Worm (Caenorhabditis elegans) whole organism, L3 larva: ENCODE results near the gene C35D6.3.
"Not testable (repeated sequence)": the region's sequence is repeated elsewhere in the genome, so short reads cannot be mapped to it uniquely, and the experiment has no call there.

Experiments
- R02D3.7 ChIP-seq: fragments of 150-350 bp; optimal IDR thresholded peaks from 2 replicates; lab custom pipeline; 2014; ENCODE audit warnings: missing biosample characterization, missing genetic modification characterization
- ZK546.5 ChIP-seq: sonication (generic microtip); optimal IDR thresholded peaks from 2 replicates; lab custom pipeline; 2017; ENCODE audit warnings: missing biosample characterization, missing genetic modification characterization
- ceh-16 ChIP-seq: sonication (generic microtip); optimal IDR thresholded peaks from 2 replicates; lab custom pipeline; 2017; ENCODE audit warnings: missing biosample characterization, missing genetic modification characterization
- ceh-28 ChIP-seq: fragments of 150-350 bp; optimal IDR thresholded peaks from 2 replicates; lab custom pipeline; 2014; ENCODE audit warnings: missing biosample characterization, missing genetic modification reagents, missing genetic modification characterization
- ceh-82 ChIP-seq: fragments of 150-350 bp; optimal IDR thresholded peaks from 2 replicates; lab custom pipeline; 2014; ENCODE audit warnings: missing biosample characterization, missing genetic modification characterization
- ceh-9 ChIP-seq: sonication (generic microtip); optimal IDR thresholded peaks from 2 replicates; lab custom pipeline; 2018; ENCODE audit warnings: missing biosample characterization, missing genetic modification characterization
- egl-27 ChIP-seq: sonication (generic microtip); optimal IDR thresholded peaks from 4 replicates; lab custom pipeline; 2017; ENCODE audit warnings: missing biosample characterization, missing genetic modification reagents, missing genetic modification characterization
- egl-5 ChIP-seq: fragments of 150-350 bp; optimal IDR thresholded peaks from 2 replicates; lab custom pipeline; 2017; ENCODE audit warnings: missing biosample characterization, missing genetic modification reagents, missing genetic modification characterization, inconsistent platforms
- elt-2 ChIP-seq: sonication (generic microtip); optimal IDR thresholded peaks from 2 replicates; lab custom pipeline; 2016; ENCODE audit warnings: missing genetic modification reagents, mild to moderate bottlenecking, missing genetic modification characterization, missing compliant biosample characterization
- elt-3 ChIP-seq, 3 experiments: fragments of 150-350 bp in 1 of 3; sonication (generic microtip) in 2 of 3; optimal IDR thresholded peaks; 2 replicates in 2 of 3; 4 replicates in 1 of 3; lab custom pipeline; 2014 to 2017; ENCODE audit warnings: missing biosample characterization in 3 of 3, missing genetic modification characterization in 3 of 3
- eor-1 ChIP-seq, 2 experiments: fragments of 150-350 bp; optimal IDR thresholded peaks; 2 replicates each; lab custom pipeline; 2014 to 2018; ENCODE audit warnings: missing biosample characterization in 2 of 2, missing genetic modification characterization in 2 of 2
- fkh-10 ChIP-seq: sonication (generic microtip); optimal IDR thresholded peaks from 2 replicates; lab custom pipeline; 2017; ENCODE audit warnings: missing biosample characterization, missing genetic modification reagents, missing genetic modification characterization
- fkh-2 ChIP-seq: fragments of 150-350 bp; optimal IDR thresholded peaks from 2 replicates; lab custom pipeline; 2014; ENCODE audit warnings: missing biosample characterization, missing genetic modification reagents, missing genetic modification characterization
- fos-1 ChIP-seq: fragments of 150-350 bp; optimal IDR thresholded peaks from 2 replicates; lab custom pipeline; 2014; ENCODE audit warnings: missing biosample characterization, missing genetic modification characterization
- hmg-11 ChIP-seq: sonication (generic microtip); optimal IDR thresholded peaks from 2 replicates; lab custom pipeline; 2016; ENCODE audit warnings: missing genetic modification characterization, missing compliant biosample characterization
- lin-15B ChIP-seq: fragments of 150-350 bp; optimal IDR thresholded peaks from 2 replicates; lab custom pipeline; 2014; ENCODE audit warnings: missing biosample characterization, missing genetic modification characterization
- nfya-1 ChIP-seq: sonication (generic microtip); optimal IDR thresholded peaks from 2 replicates; lab custom pipeline; 2017; ENCODE audit warnings: missing genetic modification characterization, mild to moderate bottlenecking, missing compliant biosample characterization, antibody characterized with exemption, moderate library complexity; ENCODE audit not compliant: insufficient read depth
- nhr-11 ChIP-seq: fragments of 150-350 bp; optimal IDR thresholded peaks from 2 replicates; lab custom pipeline; 2014; ENCODE audit warnings: missing biosample characterization, missing genetic modification characterization
- nhr-12 ChIP-seq: fragments of 150-350 bp; optimal IDR thresholded peaks from 2 replicates; lab custom pipeline; 2014; ENCODE audit warnings: missing biosample characterization, missing genetic modification characterization
- nhr-23 ChIP-seq: fragments of 150-350 bp; optimal IDR thresholded peaks from 2 replicates; lab custom pipeline; 2014; ENCODE audit warnings: missing biosample characterization, missing genetic modification reagents, missing genetic modification characterization
- nhr-237 ChIP-seq: fragments of 150-350 bp; optimal IDR thresholded peaks from 2 replicates; lab custom pipeline; 2014; ENCODE audit warnings: missing biosample characterization, missing genetic modification characterization
- nhr-25 ChIP-seq: sonication (generic microtip); optimal IDR thresholded peaks from 2 replicates; lab custom pipeline; 2017; ENCODE audit warnings: missing biosample characterization, missing genetic modification characterization
- nhr-28 ChIP-seq: fragments of 150-350 bp; optimal IDR thresholded peaks from 2 replicates; lab custom pipeline; 2014; ENCODE audit warnings: missing biosample characterization, missing genetic modification characterization
- nhr-43 ChIP-seq: sonication (generic microtip); optimal IDR thresholded peaks from 2 replicates; lab custom pipeline; 2016; ENCODE audit warnings: mild to moderate bottlenecking, missing genetic modification characterization, missing compliant biosample characterization; ENCODE audit not compliant: poor library complexity, severe bottlenecking
- nhr-67 ChIP-seq: fragments of 150-350 bp; optimal IDR thresholded peaks from 2 replicates; lab custom pipeline; 2014; ENCODE audit warnings: missing biosample characterization, missing genetic modification characterization
- pqm-1 ChIP-seq: fragments of 150-350 bp; optimal IDR thresholded peaks from 2 replicates; lab custom pipeline; 2017; ENCODE audit warnings: missing biosample characterization, missing genetic modification characterization, inconsistent platforms
- skn-1 ChIP-seq: fragments of 150-350 bp; optimal IDR thresholded peaks from 2 replicates; lab custom pipeline; 2014; ENCODE audit warnings: missing biosample characterization, missing genetic modification characterization
- tbx-2 ChIP-seq: sonication (generic microtip); optimal IDR thresholded peaks from 2 replicates; lab custom pipeline; 2016; ENCODE audit warnings: mild to moderate bottlenecking, missing genetic modification characterization, missing compliant biosample characterization
- unc-62 ChIP-seq: fragments of 150-350 bp; sonication (generic microtip); optimal IDR thresholded peaks from 4 replicates; lab custom pipeline; 2014; ENCODE audit warnings: missing biosample characterization, missing genetic modification reagents, missing genetic modification characterization
- ztf-11 ChIP-seq: fragments of 150-350 bp; optimal IDR thresholded peaks from 2 replicates; lab custom pipeline; 2014; ENCODE audit warnings: missing biosample characterization, missing genetic modification characterization

Gene C35D6.3

DNA sequence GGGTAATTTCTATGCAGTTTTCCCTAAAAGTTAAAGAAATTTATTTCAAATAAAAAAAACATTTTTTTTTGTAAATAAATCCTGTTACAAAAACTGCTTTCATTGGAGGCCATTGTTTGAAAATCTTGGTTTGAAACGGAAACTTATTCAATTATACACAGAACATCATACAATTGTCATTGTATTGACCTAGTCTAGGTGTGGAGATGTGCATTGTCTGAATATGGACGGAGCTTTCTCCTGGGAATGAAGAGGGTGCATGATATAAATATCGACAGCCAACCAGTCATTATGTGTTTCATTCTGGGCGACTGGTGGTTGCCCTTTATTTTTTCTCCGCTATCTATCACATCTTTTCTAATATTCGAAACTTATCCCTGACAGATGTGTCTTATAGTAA lies at the start of gene C35D6.3:
Gene C35D6.3, plus strand, starts transcription at position 301 of the 400 bp plus-strand sequence.
- TF ChIP-seq ceh-16 (tag; lab: Kevin White, UChicago), result no peak

DNA sequence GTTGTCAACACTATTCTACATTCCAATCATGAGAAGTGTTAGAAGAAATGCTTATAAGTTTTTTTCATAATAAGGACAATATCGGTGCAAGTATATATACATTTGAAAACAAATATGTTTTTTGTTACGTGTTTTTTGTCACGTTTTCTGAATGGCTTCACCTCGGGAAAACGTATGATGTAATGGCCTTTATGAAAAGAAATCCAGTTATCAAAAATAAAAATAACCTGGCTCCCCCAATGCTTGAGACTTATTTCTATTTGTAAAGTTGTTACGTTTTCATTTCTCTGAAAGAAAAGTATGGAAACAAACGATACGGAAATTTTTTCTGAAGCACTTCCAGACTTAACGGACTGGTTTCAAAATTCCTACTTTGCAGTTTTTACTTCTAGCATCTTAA lies 47.8 kb upstream of the C35D6.3 start, which contains the start of gene srz-72:
Gene srz-72, plus strand, starts transcription at position 301 of the 400 bp plus-strand sequence.
- no peak for TF ChIP-seq fkh-2 (tag; lab: Kevin White, UChicago)
- no peak for TF ChIP-seq ceh-28 (tag; lab: Kevin White, UChicago)

DNA sequence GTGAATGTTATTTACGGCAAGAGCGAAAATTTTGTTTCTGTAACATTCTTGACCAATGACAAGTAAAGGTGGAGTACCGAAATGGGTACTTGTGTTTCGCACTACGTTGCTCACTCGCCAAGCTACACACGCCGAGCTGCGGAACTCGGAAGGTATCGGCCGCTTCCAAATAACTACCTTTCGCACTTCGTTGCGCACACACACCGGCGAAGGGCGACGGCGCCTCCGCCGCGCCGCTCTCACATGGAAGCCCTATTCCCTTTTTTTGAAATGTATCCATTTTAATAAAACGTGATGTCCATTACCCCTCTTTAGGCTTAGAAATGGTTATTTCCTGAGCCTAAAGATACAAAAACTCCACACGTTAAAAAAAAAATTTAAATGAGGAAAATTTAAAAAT lies 39.7 kb upstream of the C35D6.3 start:
- TF ChIP-seq nhr-11 (tag; lab: Kevin White, UChicago) (no peak), egl-5 (tag; lab: Kevin White, UChicago) (no peak), nhr-25 (tag; lab: Kevin White, UChicago) (no peak), lin-15B (no peak), nhr-23 (tag; lab: Kevin White, UChicago) (no peak), nhr-12 (tag; lab: Kevin White, UChicago) (no peak), fos-1 (tag; lab: Kevin White, UChicago) (no peak), tbx-2 (tag; lab: Kevin White, UChicago) (no peak), unc-62 (no peak), ztf-11 (no peak), ceh-9 (tag; lab: Kevin White, UChicago) (no peak), fkh-10 (GFP tag; lab: Kevin White, UChicago) (no peak), elt-3 (tag; optimal IDR thresholded peaks at IDR 0.05; lab: Kevin White, UChicago) (no peak)

DNA sequence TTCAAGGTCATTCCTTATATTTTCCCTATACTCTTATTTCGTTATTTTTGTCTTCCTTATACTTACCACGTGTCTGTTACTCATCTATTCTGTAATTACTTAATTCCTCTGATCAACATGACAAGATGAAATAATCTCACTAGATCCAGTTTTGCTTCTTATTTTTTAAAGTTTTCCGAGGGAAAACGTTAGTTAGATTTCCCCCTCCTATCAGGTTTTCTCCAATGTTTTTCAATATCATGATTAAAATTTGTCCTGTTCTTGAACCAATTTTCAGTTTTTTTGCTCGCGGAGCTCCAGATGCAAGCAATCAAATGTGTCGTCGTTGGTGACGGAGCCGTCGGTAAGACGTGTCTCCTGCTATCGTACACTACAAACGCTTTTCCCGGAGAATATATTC lies 38.7 kb upstream of the C35D6.3 start, which contains the start of gene rac-2:
Gene rac-2, plus strand, starts transcription at position 301 of the 400 bp plus-strand sequence.
- not testable (repeated sequence) for TF ChIP-seq nhr-28; fkh-10 (GFP tag; lab: Kevin White, UChicago); egl-5 (tag; lab: Kevin White, UChicago)

DNA sequence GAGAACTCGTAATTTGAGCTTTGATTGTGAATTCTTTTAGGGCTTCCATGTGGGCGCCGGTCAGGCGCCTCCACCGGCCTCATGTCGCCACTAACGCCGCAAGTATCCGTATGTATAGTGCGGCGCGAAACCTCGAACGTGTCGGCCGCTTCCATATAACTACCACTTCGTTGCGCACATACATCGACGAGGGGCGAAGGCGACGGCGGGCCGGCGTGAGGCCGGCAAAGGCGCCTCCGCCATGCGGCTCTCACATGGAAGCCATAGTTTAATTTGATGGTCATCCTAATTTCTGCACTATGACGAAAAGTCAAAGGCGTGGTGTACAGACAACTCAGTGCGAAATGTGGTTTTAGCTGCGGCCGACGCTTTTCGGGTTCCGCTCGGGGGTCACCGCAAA lies 36.5 kb upstream of the C35D6.3 start:
- TF ChIP-seq ztf-11 (no peak), unc-62 (no peak), nfya-1 (tag; lab: Kevin White, UChicago) (no peak), tbx-2 (tag; lab: Kevin White, UChicago) (no peak), nhr-23 (tag; lab: Kevin White, UChicago) (no peak), pqm-1 (tag; lab: Kevin White, UChicago) (no peak), R02D3.7 (tag; lab: Kevin White, UChicago) (no peak), nhr-67 (tag; lab: Kevin White, UChicago) (no peak), nhr-11 (tag; lab: Kevin White, UChicago) (no peak), fkh-2 (tag; lab: Kevin White, UChicago) (no peak), eor-1 (tag; optimal IDR thresholded peaks at IDR 0.05; lab: Kevin White, UChicago) (no peak), nhr-25 (tag; lab: Kevin White, UChicago) (no peak), ceh-16 (tag; lab: Kevin White, UChicago) (no peak), nhr-43 (tag; lab: Kevin White, UChicago) (no peak), skn-1 (tag; lab: Kevin White, UChicago) (no peak)

DNA sequence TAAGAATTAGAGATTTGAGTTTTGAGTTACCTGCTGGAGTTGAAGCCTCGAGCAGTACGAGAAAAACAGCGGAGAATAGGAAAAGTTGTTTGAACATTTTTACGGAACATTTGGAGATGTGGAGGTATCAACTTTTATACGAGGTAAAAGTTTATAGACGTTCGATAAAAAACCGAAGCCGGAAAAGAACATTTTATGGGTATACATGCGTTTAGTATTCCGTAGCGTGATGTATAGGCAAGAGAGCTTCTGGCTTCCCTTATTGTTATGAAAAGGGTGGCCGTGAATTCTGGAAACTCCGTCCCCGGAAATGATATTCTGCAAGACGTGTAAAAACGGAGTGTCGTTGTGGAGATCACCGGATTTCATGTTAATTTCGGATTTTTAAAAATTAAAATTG lies 26.2 kb upstream of the C35D6.3 start, which contains the start of gene K03D3.5:
Gene K03D3.5, minus strand, starts transcription at position 101 of the 400 bp plus-strand sequence.
- TF ChIP-seq egl-27 (tag; lab: Kevin White, UChicago) (no peak), ZK546.5 (no peak), nhr-11 (tag; lab: Kevin White, UChicago) (no peak), fkh-10 (GFP tag; lab: Kevin White, UChicago) (no peak), fkh-2 (tag; lab: Kevin White, UChicago) (no peak), unc-62 (no peak), hmg-11 (tag; lab: Kevin White, UChicago) (no peak), nhr-28 (no peak), nhr-67 (tag; lab: Kevin White, UChicago) (no peak), nhr-25 (tag; lab: Kevin White, UChicago) (no peak), pqm-1 (tag; lab: Kevin White, UChicago) (no peak), ceh-82 (tag; lab: Kevin White, UChicago) (no peak), nhr-237 (no peak), elt-2 (no peak), elt-3 (tag; optimal IDR thresholded peaks at IDR 0.05; lab: Kevin White, UChicago) (no peak)
- TF ChIP-seq, all 47 proteins: peak for 0
